Fruit fly (Drosophila melanogaster) whole organism, embryonic: ENCODE data around the gene CG9662.

ENCODE experiments used
- ATbp ChIP-seq: fragments of 200-800 bp; sonication (Bioruptor generic); optimal IDR thresholded peaks from 2 replicates; lab custom pipeline; 2017; ENCODE audit warnings: missing biosample characterization, mild to moderate bottlenecking, missing genetic modification characterization, missing genetic modification reagents
- Aef1 ChIP-seq: fragments of 200-800 bp; sonication (Bioruptor generic); IDR thresholded peaks from 3 replicates; pipeline ENCODE4 v1.3.6; 2022; ENCODE audit warnings: missing biosample characterization, missing genetic modification characterization
- Atf6 ChIP-seq: fragments of 200-800 bp; sonication (Bioruptor generic); IDR thresholded peaks from 2 replicates; pipeline ENCODE4 v1.3.6; 2022; ENCODE audit warnings: missing biosample characterization, missing genetic modification characterization
- BEAF-32 ChIP-seq: fragments of 200-800 bp; sonication (Bioruptor generic); optimal IDR thresholded peaks from 3 replicates; lab custom pipeline; 2017; ENCODE audit warnings: missing biosample characterization, missing genetic modification characterization, mild to moderate bottlenecking, moderate library complexity, missing genetic modification reagents
- C15 ChIP-seq: fragments of 200-800 bp; sonication (Bioruptor generic); IDR thresholded peaks from 3 replicates; pipeline ENCODE4 v1.3.6; 2022; ENCODE audit warnings: missing biosample characterization, missing genetic modification characterization
- CG10462 ChIP-seq: fragments of 200-800 bp; sonication (Bioruptor generic); optimal IDR thresholded peaks from 2 replicates; lab custom pipeline; 2016; ENCODE audit warnings: missing biosample characterization, missing genetic modification characterization
- CG10565 ChIP-seq: fragments of 200-800 bp; sonication (Bioruptor generic); optimal IDR thresholded peaks from 3 replicates; lab custom pipeline; 2016; ENCODE audit warnings: missing biosample characterization, mild to moderate bottlenecking, missing genetic modification characterization
- CG11085 ChIP-seq: fragments of 200-800 bp; sonication (Bioruptor generic); IDR thresholded peaks from 2 replicates; pipeline ENCODE4 v1.3.6; 2022; ENCODE audit warnings: missing biosample characterization, missing genetic modification characterization
- CG11456 ChIP-seq: fragments of 200-800 bp; sonication (Bioruptor generic); IDR thresholded peaks from 3 replicates; pipeline ENCODE4 v1.3.6; 2022; ENCODE audit warnings: missing biosample characterization, missing genetic modification characterization
- CG11504 ChIP-seq: fragments of 200-800 bp; sonication (Bioruptor generic); optimal IDR thresholded peaks from 3 replicates; lab custom pipeline; 2019; ENCODE audit warnings: missing biosample characterization, mild to moderate bottlenecking, missing genetic modification characterization, moderate library complexity
- CG12942 ChIP-seq: fragments of 200-800 bp; sonication (Bioruptor generic); optimal IDR thresholded peaks from 3 replicates; lab custom pipeline; 2016; ENCODE audit warnings: missing biosample characterization, missing genetic modification characterization
- CG13287 ChIP-seq: fragments of 200-800 bp; sonication (Bioruptor generic); IDR thresholded peaks from 2 replicates; pipeline ENCODE4 v1.3.6; 2022; ENCODE audit warnings: missing biosample characterization, missing genetic modification characterization; ENCODE audit not compliant: partially characterized antibody
- CG14965 ChIP-seq: fragments of 200-800 bp; sonication (Bioruptor generic); optimal IDR thresholded peaks from 2 replicates; lab custom pipeline; 2016; ENCODE audit warnings: missing biosample characterization, missing genetic modification characterization, borderline replicate concordance
- CG15073 ChIP-seq: fragments of 200-800 bp; sonication (Bioruptor generic); optimal IDR thresholded peaks from 2 replicates; lab custom pipeline; 2016; ENCODE audit warnings: missing biosample characterization, missing genetic modification characterization
- CG16779 ChIP-seq: fragments of 200-800 bp; sonication (Bioruptor generic); IDR thresholded peaks from 2 replicates; pipeline ENCODE4 v1.3.6; 2022; ENCODE audit warnings: missing biosample characterization, missing genetic modification characterization
- CG1792 ChIP-seq: fragments of 200-800 bp; sonication (Bioruptor generic); optimal IDR thresholded peaks from 2 replicates; lab custom pipeline; 2016; ENCODE audit warnings: missing biosample characterization, missing genetic modification characterization
- CG30403 ChIP-seq: fragments of 200-800 bp; sonication (Bioruptor generic); optimal IDR thresholded peaks from 3 replicates; lab custom pipeline; 2016; ENCODE audit warnings: missing biosample characterization, missing genetic modification characterization
- CG3281 ChIP-seq: fragments of 200-800 bp; sonication (Bioruptor generic); optimal IDR thresholded peaks from 3 replicates; lab custom pipeline; 2017; ENCODE audit warnings: missing biosample characterization, mild to moderate bottlenecking, missing genetic modification characterization
- CG34376 ChIP-seq: fragments of 200-800 bp; sonication (Bioruptor generic); optimal IDR thresholded peaks from 2 replicates; lab custom pipeline; 2018; ENCODE audit warnings: missing biosample characterization, mild to moderate bottlenecking, missing genetic modification characterization
- CG7271 ChIP-seq: fragments of 200-800 bp; sonication (Bioruptor generic); optimal IDR thresholded peaks from 2 replicates; lab custom pipeline; 2018; ENCODE audit warnings: missing biosample characterization, mild to moderate bottlenecking, missing genetic modification characterization, moderate library complexity
- CG8290 ChIP-seq, 3 experiments: fragments of 200-800 bp; sonication (Bioruptor generic); optimal IDR thresholded peaks; 2 replicates each; lab custom pipeline; 2016 to 2019; ENCODE audit warnings: missing biosample characterization in 3 of 3, missing genetic modification characterization in 3 of 3, mild to moderate bottlenecking in 2 of 3, moderate library complexity in 1 of 3
- Dbx ChIP-seq: fragments of 200-800 bp; sonication (Bioruptor generic); IDR thresholded peaks from 3 replicates; pipeline ENCODE4 v1.3.6; 2022; ENCODE audit warnings: missing biosample characterization, missing genetic modification characterization
- Ets97D ChIP-seq: fragments of 200-800 bp; sonication (Bioruptor generic); optimal IDR thresholded peaks from 3 replicates; lab custom pipeline; 2016; ENCODE audit warnings: missing biosample characterization, missing genetic modification characterization
- HHEX ChIP-seq: fragments of 200-800 bp; sonication (Bioruptor generic); optimal IDR thresholded peaks from 3 replicates; lab custom pipeline; 2017; ENCODE audit warnings: missing biosample characterization, mild to moderate bottlenecking, missing genetic modification characterization, missing genetic modification reagents
- Med ChIP-seq: fragments of 200-800 bp; sonication (Bioruptor generic); peaks from one replicate; lab custom pipeline; 2016; ENCODE audit warnings: missing biosample characterization, missing genetic modification characterization, mild to moderate bottlenecking, inconsistent platforms, moderate library complexity
- NC2β ChIP-seq: fragments of 200-800 bp; sonication (Bioruptor generic); optimal IDR thresholded peaks from 2 replicates; lab custom pipeline; 2016; ENCODE audit warnings: missing biosample characterization, missing genetic modification characterization
- NFAT ChIP-seq: fragments of 200-800 bp; sonication (Bioruptor generic); IDR thresholded peaks from 2 replicates; pipeline ENCODE4 v1.3.6; 2022; ENCODE audit warnings: missing biosample characterization, missing genetic modification characterization
- NfI ChIP-seq: fragments of 200-800 bp; sonication (Bioruptor generic); optimal IDR thresholded peaks from 3 replicates; lab custom pipeline; 2018; ENCODE audit warnings: missing biosample characterization, mild to moderate bottlenecking, missing genetic modification characterization, moderate library complexity
- Opbp ChIP-seq: fragments of 200-800 bp; sonication (Bioruptor generic); IDR thresholded peaks from 3 replicates; pipeline ENCODE4 v1.3.6; 2022; ENCODE audit warnings: missing biosample characterization, missing genetic modification characterization; ENCODE audit not compliant: partially characterized antibody
- Pdp1 ChIP-seq, 2 experiments: fragments of 200-800 bp; sonication (Bioruptor generic); optimal IDR thresholded peaks; 3 replicates each; lab custom pipeline; 2016; ENCODE audit warnings: missing biosample characterization in 2 of 2, missing genetic modification characterization in 2 of 2, mild to moderate bottlenecking in 1 of 2, moderate library complexity in 1 of 2
- Sry-β ChIP-seq: fragments of 200-800 bp; sonication (Bioruptor generic); optimal IDR thresholded peaks from 2 replicates; lab custom pipeline; 2018; ENCODE audit warnings: missing biosample characterization, mild to moderate bottlenecking, missing genetic modification characterization, moderate library complexity
- YL-1 ChIP-seq: fragments of 200-800 bp; sonication (Bioruptor generic); optimal IDR thresholded peaks from 3 replicates; lab custom pipeline; 2017; ENCODE audit warnings: missing biosample characterization, mild to moderate bottlenecking, missing genetic modification characterization
- ab ChIP-seq: fragments of 200-800 bp; sonication (Bioruptor generic); optimal IDR thresholded peaks from 2 replicates; lab custom pipeline; 2016; ENCODE audit warnings: missing biosample characterization, missing genetic modification characterization
- cato ChIP-seq: fragments of 200-800 bp; sonication (Bioruptor generic); optimal IDR thresholded peaks from 2 replicates; lab custom pipeline; 2016; ENCODE audit warnings: missing biosample characterization, missing genetic modification characterization, borderline replicate concordance
- chif ChIP-seq, 2 experiments: fragments of 200-800 bp; sonication (Bioruptor generic); optimal IDR thresholded peaks; 3 replicates each; lab custom pipeline; 2016; ENCODE audit warnings: missing biosample characterization in 2 of 2, missing genetic modification characterization in 2 of 2
- crp ChIP-seq, 2 experiments: fragments of 200-800 bp; sonication (Bioruptor generic); optimal IDR thresholded peaks; 2 replicates in 1 of 2; 3 replicates in 1 of 2; lab custom pipeline; 2017; ENCODE audit warnings: missing biosample characterization in 2 of 2, missing genetic modification characterization in 2 of 2, mild to moderate bottlenecking in 1 of 2, moderate library complexity in 1 of 2
- dpn ChIP-seq, 2 experiments: fragments of 200-800 bp; sonication (Bioruptor generic); optimal IDR thresholded peaks; 3 replicates each; lab custom pipeline; 2016; ENCODE audit warnings: missing biosample characterization in 2 of 2, missing genetic modification characterization in 2 of 2
- fd96Cb ChIP-seq: fragments of 200-800 bp; sonication (Bioruptor generic); optimal IDR thresholded peaks from 2 replicates; lab custom pipeline; 2018; ENCODE audit warnings: missing biosample characterization, mild to moderate bottlenecking, missing genetic modification characterization, moderate library complexity
- ind ChIP-seq: fragments of 200-800 bp; sonication (Bioruptor generic); optimal IDR thresholded peaks from 3 replicates; lab custom pipeline; 2016; ENCODE audit warnings: missing biosample characterization, missing genetic modification characterization
- lola ChIP-seq, 3 experiments: fragments of >200 bp in 2 of 3; fragments of 200-800 bp in 1 of 3; sonication (Bioruptor generic) in 1 of 3; optimal IDR thresholded peaks; 2 replicates each; lab custom pipeline; 2017 to 2019; ENCODE audit warnings: missing biosample characterization in 3 of 3, missing genetic modification characterization in 3 of 3, mild to moderate bottlenecking in 1 of 3, moderate library complexity in 1 of 3
- nmo ChIP-seq: fragments of 200-800 bp; sonication (Bioruptor generic); optimal IDR thresholded peaks from 2 replicates; lab custom pipeline; 2018; ENCODE audit warnings: missing biosample characterization, mild to moderate bottlenecking, missing genetic modification characterization, moderate library complexity
- p53 ChIP-seq: fragments of 200-800 bp; sonication (Bioruptor generic); optimal IDR thresholded peaks from 2 replicates; lab custom pipeline; 2016; ENCODE audit warnings: missing biosample characterization, missing genetic modification characterization
- repo ChIP-seq: fragments of 200-800 bp; sonication (Bioruptor generic); optimal IDR thresholded peaks from 2 replicates; lab custom pipeline; 2016; ENCODE audit warnings: missing biosample characterization, missing genetic modification characterization
- schlank ChIP-seq: fragments of 200-800 bp; sonication (Bioruptor generic); optimal IDR thresholded peaks from 2 replicates; lab custom pipeline; 2018; ENCODE audit warnings: missing biosample characterization, mild to moderate bottlenecking, missing genetic modification characterization
- slbo ChIP-seq: fragments of 200-800 bp; sonication (Bioruptor generic); IDR thresholded peaks from 2 replicates; pipeline ENCODE4 v1.3.6; 2022; ENCODE audit warnings: missing biosample characterization, missing genetic modification characterization
- sqz ChIP-seq: fragments of 200-800 bp; sonication (Bioruptor generic); optimal IDR thresholded peaks from 3 replicates; lab custom pipeline; 2018; ENCODE audit warnings: missing biosample characterization, mild to moderate bottlenecking, missing genetic modification characterization
- sr ChIP-seq: fragments of 200-800 bp; sonication (Bioruptor generic); IDR thresholded peaks from 3 replicates; pipeline ENCODE4 v1.3.6; 2022; ENCODE audit warnings: missing biosample characterization, missing genetic modification characterization
- trem ChIP-seq: fragments of 200-800 bp; optimal IDR thresholded peaks from 3 replicates; lab custom pipeline; 2019; ENCODE audit warnings: missing biosample characterization, mild to moderate bottlenecking, missing genetic modification characterization, moderate library complexity
- tx ChIP-seq: fragments of 200-800 bp; sonication (Bioruptor generic); optimal IDR thresholded peaks from 2 replicates; lab custom pipeline; 2016; ENCODE audit warnings: missing biosample characterization, missing genetic modification characterization
- zf30C ChIP-seq: fragments of 200-800 bp; sonication (Bioruptor generic); optimal IDR thresholded peaks from 3 replicates; lab custom pipeline; 2018; ENCODE audit warnings: missing biosample characterization, mild to moderate bottlenecking, missing genetic modification characterization

Gene CG9662

DNA sequence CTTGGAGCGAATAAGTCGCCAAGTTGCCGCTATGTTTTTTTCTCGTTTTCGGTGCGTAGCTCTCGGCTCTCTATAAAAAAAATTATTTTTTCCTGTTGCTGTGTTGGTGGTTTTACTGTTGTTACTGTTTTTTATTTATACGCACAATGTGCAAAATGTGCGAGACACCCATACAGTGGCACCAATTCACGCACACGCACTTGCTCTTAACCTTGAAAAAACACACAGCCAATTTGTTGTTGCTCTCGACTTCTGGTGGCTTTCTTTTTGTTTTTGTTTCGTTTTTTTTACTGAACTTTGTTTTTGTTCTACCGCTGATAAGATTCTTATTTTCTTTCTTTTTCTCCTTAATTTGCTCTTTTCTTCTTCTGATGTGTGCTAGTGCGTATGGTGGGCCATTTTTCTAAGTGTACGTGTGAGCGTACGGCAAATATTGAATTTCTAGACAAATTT, 20.3 kb downstream of the CG9662 start (continued):
- TF ChIP-seq CG7271: no peak
- peak; percentile 52 for TF ChIP-seq zf30C (GFP tag; lab: Kevin White, UChicago)
- TF ChIP-seq trem (tag; lab: Kevin White, UChicago): no peak
- no peak for TF ChIP-seq CG11504 (tag; lab: Kevin White, UChicago)
- no peak for TF ChIP-seq CG14965 (GFP tag; lab: Kevin White, UChicago)
- TF ChIP-seq CG11456: no peak
- no peak for TF ChIP-seq CG13287 (GFP tag; lab: Robert Waterston, UW)
- TF ChIP-seq CG30403: peak; percentile 30
- TF ChIP-seq Atf6 (GFP tag; lab: Robert Waterston, UW): peak; percentile 52; the same call in 1 of the 2 replicates
- peak in 1 of 2 experiments; percentile 29 for TF ChIP-seq dpn (GFP tag; optimal IDR thresholded peaks at IDR 0.05; lab: Kevin White, UChicago)
- no peak for TF ChIP-seq NfI (GFP tag; lab: Kevin White, UChicago)
- TF ChIP-seq CG34376 (GFP tag; lab: Kevin White, UChicago): peak; percentile 1
- TF ChIP-seq Ets97D (GFP tag; lab: Kevin White, UChicago): no peak
- no peak for TF ChIP-seq CG12942 (GFP tag; lab: Kevin White, UChicago)
- no peak for TF ChIP-seq cato (GFP tag; lab: Kevin White, UChicago)
- TF ChIP-seq crp (GFP tag; optimal IDR thresholded peaks at IDR 0.05; lab: Kevin White, UChicago): no peak
- no peak for TF ChIP-seq sr (GFP tag; lab: Robert Waterston, UW)
- peak; percentile 78 for TF ChIP-seq Med (GFP tag; lab: Kevin White, UChicago)
- TF ChIP-seq CG10565 (GFP tag; lab: Kevin White, UChicago): no peak
- peak; percentile 3 for TF ChIP-seq CG1792 (GFP tag; lab: Kevin White, UChicago)
- no peak for TF ChIP-seq ab
- TF ChIP-seq p53 (GFP tag; lab: Kevin White, UChicago): peak; percentile 5
- TF ChIP-seq ATbp (GFP tag; lab: Kevin White, UChicago): no peak
- no peak for TF ChIP-seq Dbx
- no peak for TF ChIP-seq CG16779 (GFP tag; lab: Robert Waterston, UW)
- TF ChIP-seq fd96Cb (tag; lab: Kevin White, UChicago): no peak
- TF ChIP-seq CG3281 (GFP tag; lab: Kevin White, UChicago): peak; percentile 10
- TF ChIP-seq chif (GFP tag; optimal IDR thresholded peaks at IDR 0.05; lab: Kevin White, UChicago): peak in 1 of 2 experiments; percentile 57
- no peak for TF ChIP-seq BEAF-32 (GFP tag; lab: Kevin White, UChicago)
- TF ChIP-seq NFAT (GFP tag; lab: Robert Waterston, UW): no peak
- TF ChIP-seq NC2β (GFP tag; lab: Kevin White, UChicago): no peak
- no peak for TF ChIP-seq Pdp1 (GFP tag; optimal IDR thresholded peaks at IDR 0.05; lab: Kevin White, UChicago)
- peak; percentile 15 for TF ChIP-seq ind (GFP tag; lab: Kevin White, UChicago)
- TF ChIP-seq Opbp (GFP tag; lab: Robert Waterston, UW): no peak
- TF ChIP-seq Aef1: peak; percentile 45; the same call in 2 of the 3 replicates
- TF ChIP-seq nmo (GFP tag; lab: Kevin White, UChicago): no peak
- TF ChIP-seq lola (GFP tag; optimal IDR thresholded peaks at IDR 0.05; lab: Kevin White, UChicago): no peak
- peak; percentile 11 for TF ChIP-seq schlank (tag; lab: Kevin White, UChicago)
- TF ChIP-seq CG11085 (GFP tag; lab: Robert Waterston, UW): no peak
- TF ChIP-seq Sry-β: no peak
- TF ChIP-seq tx (GFP tag; lab: Kevin White, UChicago): peak; percentile 13
- TF ChIP-seq slbo (GFP tag; lab: Robert Waterston, UW): peak; percentile 63
- TF ChIP-seq CG15073 (GFP tag; lab: Kevin White, UChicago): no peak
- TF ChIP-seq repo (GFP tag; lab: Kevin White, UChicago): no peak
- no peak for TF ChIP-seq CG10462 (GFP tag; lab: Kevin White, UChicago)
- no peak for TF ChIP-seq C15
- TF ChIP-seq HHEX: peak; percentile 41
- TF ChIP-seq sqz (GFP tag; lab: Kevin White, UChicago): peak; percentile 22
- TF ChIP-seq YL-1 (GFP tag; lab: Kevin White, UChicago): no peak
- TF ChIP-seq CG8290 (GFP tag; optimal IDR thresholded peaks at IDR 0.05; lab: Kevin White, UChicago): no peak
- TF ChIP-seq CG8290 (tag; optimal IDR thresholded peaks at IDR 0.05; lab: Kevin White, UChicago): no peak
